Worm (Caenorhabditis elegans) whole organism, L3 larva: ENCODE measurements around the gene ZK1010.12.

Source experiments
- ZK546.5 ChIP-seq: sonication (generic microtip); optimal IDR thresholded peaks from 2 replicates; lab custom pipeline; 2017; ENCODE audit warnings: missing biosample characterization, missing genetic modification characterization
- ama-1 ChIP-seq: fragments of 150-350 bp; optimal IDR thresholded peaks from 2 replicates; lab custom pipeline; 2018
- elt-1 ChIP-seq: fragments of 150-350 bp; optimal IDR thresholded peaks from 2 replicates; lab custom pipeline; 2014; ENCODE audit warnings: missing biosample characterization, missing genetic modification characterization
- fkh-10 ChIP-seq: sonication (generic microtip); optimal IDR thresholded peaks from 2 replicates; lab custom pipeline; 2017; ENCODE audit warnings: missing biosample characterization, missing genetic modification reagents, missing genetic modification characterization
- jun-1 ChIP-seq: fragments of 150-350 bp; optimal IDR thresholded peaks from 2 replicates; lab custom pipeline; 2014; ENCODE audit warnings: missing biosample characterization, missing genetic modification reagents, missing genetic modification characterization
- nfya-1 ChIP-seq: sonication (generic microtip); optimal IDR thresholded peaks from 2 replicates; lab custom pipeline; 2017; ENCODE audit warnings: missing genetic modification characterization, mild to moderate bottlenecking, missing compliant biosample characterization, antibody characterized with exemption, moderate library complexity; ENCODE audit not compliant: insufficient read depth
- nhr-28 ChIP-seq: fragments of 150-350 bp; optimal IDR thresholded peaks from 2 replicates; lab custom pipeline; 2014; ENCODE audit warnings: missing biosample characterization, missing genetic modification characterization
- pha-4 ChIP-seq: fragments of 150-350 bp; optimal IDR thresholded peaks from 2 replicates; lab custom pipeline; 2014; ENCODE audit warnings: missing biosample characterization, missing genetic modification reagents, missing genetic modification characterization
- ztf-11 ChIP-seq: fragments of 150-350 bp; optimal IDR thresholded peaks from 2 replicates; lab custom pipeline; 2014; ENCODE audit warnings: missing biosample characterization, missing genetic modification characterization

- no peak for TF ChIP-seq elt-1 (tag; lab: Kevin White, UChicago)
- TF ChIP-seq ama-1 (lab: Kevin White, UChicago) = no peak
- TF ChIP-seq pha-4 (tag; lab: Kevin White, UChicago) = no peak
- no peak for TF ChIP-seq jun-1 (tag; lab: Kevin White, UChicago)
- no peak for TF ChIP-seq nhr-28
- TF ChIP-seq ZK546.5 = no peak
- no peak for TF ChIP-seq fkh-10 (GFP tag; lab: Kevin White, UChicago)
- no peak for TF ChIP-seq ztf-11 (tag; lab: Kevin White, UChicago)
- no peak for TF ChIP-seq nfya-1
These were observed 39.5 kb upstream of the ZK1010.12 start, which contains the start of gene Y39E4A.1 for ce11 chrIII:12951362-12952228.
